Worm (Caenorhabditis elegans): ENCODE results near the gene ins-15.

Gene ins-15

DNA sequence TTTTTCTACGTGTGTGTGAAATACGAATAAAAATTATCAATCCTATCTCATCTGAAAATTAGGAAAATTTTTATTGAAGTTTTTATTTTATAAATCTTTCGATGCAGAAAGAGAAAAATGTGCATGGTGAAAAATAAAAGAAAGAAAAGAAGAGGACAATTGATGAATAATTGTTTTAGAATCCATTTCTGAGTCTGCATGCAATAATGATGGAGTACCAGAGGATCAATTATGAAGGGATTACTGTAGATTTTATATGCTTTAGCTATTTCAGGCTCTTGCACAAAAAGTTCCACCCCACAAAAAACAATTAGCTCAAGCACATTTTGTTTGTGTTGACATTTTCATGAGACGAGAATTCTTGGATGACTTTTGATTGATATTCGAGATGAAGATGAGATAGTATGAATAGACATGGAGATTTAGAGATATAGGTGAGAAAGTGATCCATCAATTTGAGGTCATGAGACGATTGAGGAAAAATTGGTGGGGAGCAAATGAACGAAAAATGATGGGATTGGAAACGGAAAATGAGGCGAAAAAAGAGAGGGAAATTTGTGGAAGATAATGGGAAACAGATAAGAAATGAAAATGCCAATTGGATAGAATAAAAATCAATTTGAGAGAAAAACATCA, 38.8 kb downstream of the ins-15 start, which contains the start of gene rpy-1:
Gene rpy-1, minus strand, starts transcription at position 51 of the 636 bp plus-strand sequence.
- peak; percentile 85 for TF ChIP-seq unc-62 (GFP tag; optimal IDR thresholded peaks at IDR 0.05)
- no peak for TF ChIP-seq hlh-1 (tag; optimal IDR thresholded peaks at IDR 0.05)
- TF ChIP-seq drap-1 (GFP tag; optimal IDR thresholded peaks at IDR 0.05), result no peak
- TF ChIP-seq lin-13 (tag; optimal IDR thresholded peaks at IDR 0.05), result no peak
- TF ChIP-seq nhr-76 (tag; optimal IDR thresholded peaks at IDR 0.05), result no peak
- TF ChIP-seq unc-120 (tag; optimal IDR thresholded peaks at IDR 0.05; ENCODE audit: poor library complexity, severe bottlenecking), result peak; percentile 35
- no peak for TF ChIP-seq unc-39 (tag; optimal IDR thresholded peaks at IDR 0.05)
- TF ChIP-seq M03D4.4 (tag; optimal IDR thresholded peaks at IDR 0.05), result no peak
- no peak for TF ChIP-seq elt-3 (tag; optimal IDR thresholded peaks at IDR 0.05)
- no peak for TF ChIP-seq sptf-1 (tag; optimal IDR thresholded peaks at IDR 0.05)

DNA sequence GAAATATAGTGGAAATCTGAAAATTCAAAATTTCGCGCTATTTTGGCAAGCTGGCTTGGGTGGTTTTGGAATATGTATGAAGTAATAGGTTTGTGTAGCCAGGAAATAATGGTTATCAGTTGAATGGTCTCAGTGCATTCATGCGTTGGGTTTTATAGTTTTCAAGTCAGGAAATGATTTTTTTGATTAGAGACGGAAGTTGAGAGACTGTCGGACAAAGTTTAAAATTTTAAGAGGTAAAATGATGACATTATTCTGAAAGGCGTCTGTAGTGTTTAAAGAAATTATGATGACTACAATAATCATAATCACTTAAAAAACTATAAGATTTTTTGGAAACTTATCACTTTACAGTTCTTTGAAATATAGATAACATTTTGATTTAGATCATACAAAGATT, 43.1 kb downstream of the ins-15 start, which contains the start of gene C18H9.6:
Gene C18H9.6, minus strand, starts transcription at position 129 of the 400 bp plus-strand sequence.
- no peak for TF ChIP-seq nhr-76 (tag; optimal IDR thresholded peaks at IDR 0.05)
- no peak for TF ChIP-seq elt-1 (tag; optimal IDR thresholded peaks at IDR 0.05; ENCODE audit: borderline replicate concordance, insufficient read depth)

DNA sequence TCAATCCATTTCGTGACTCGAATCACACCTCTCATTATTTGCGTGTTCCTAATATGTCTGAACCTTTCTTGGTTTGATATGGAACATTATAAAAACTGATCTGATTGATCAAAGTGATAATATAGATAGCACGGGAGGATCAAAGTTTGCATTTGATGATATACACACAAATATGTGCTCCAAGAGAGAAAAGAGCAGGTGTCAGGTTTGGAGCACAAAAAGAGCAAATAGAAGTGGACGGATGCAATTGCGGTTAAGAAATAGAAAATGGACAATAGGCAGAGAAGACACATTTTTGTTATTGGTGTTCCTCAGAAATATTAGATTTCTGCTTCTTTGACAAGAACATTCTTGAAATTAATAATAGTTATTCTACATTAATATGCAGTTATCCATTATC, 45.8 kb downstream of the ins-15 start, which contains the start of gene C18H9.1:
Gene C18H9.1, plus strand, starts transcription at position 301 of the 400 bp plus-strand sequence.
- TF ChIP-seq nhr-2 (tag; optimal IDR thresholded peaks at IDR 0.05) (no peak), ztf-11 (tag; optimal IDR thresholded peaks at IDR 0.05) (no peak), mls-2 (tag; optimal IDR thresholded peaks at IDR 0.05) (no peak), sem-2 (GFP tag; optimal IDR thresholded peaks at IDR 0.05) (no peak), nhr-12 (tag; optimal IDR thresholded peaks at IDR 0.05) (no peak), blmp-1 (tag; optimal IDR thresholded peaks at IDR 0.05) (no peak), mab-5 (tag; optimal IDR thresholded peaks at IDR 0.05) (no peak), zip-8 (tag; optimal IDR thresholded peaks at IDR 0.05) (no peak), ceh-43 (GFP tag; optimal IDR thresholded peaks at IDR 0.05) (no peak)

DNA sequence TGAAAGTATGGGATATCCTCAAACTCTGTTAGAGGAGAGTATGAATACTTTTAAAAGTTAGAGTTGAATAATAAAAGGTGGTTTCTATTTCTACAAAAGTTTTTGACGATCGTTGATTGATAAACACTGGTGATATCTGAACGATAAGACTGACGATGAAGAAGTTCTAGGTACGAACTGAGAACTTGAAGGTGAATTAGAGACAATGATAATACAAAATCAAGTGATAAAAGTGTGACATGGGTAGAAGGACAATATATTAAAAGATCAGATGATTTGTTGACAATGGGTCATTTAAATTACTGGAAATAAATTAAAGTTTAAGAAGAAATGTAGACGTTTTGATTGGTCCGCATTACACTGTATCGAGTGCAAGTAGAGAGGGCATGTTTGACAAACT, 49.2 kb downstream of the ins-15 start, which contains the start of gene C18H9.5:
Gene C18H9.5, minus strand, starts transcription at position 179 of the 400 bp plus-strand sequence.
- no peak for TF ChIP-seq nhr-76 (tag; optimal IDR thresholded peaks at IDR 0.05)
- TF ChIP-seq cnd-1 (tag; optimal IDR thresholded peaks at IDR 0.05), result no peak
- TF ChIP-seq lin-32 (GFP tag; optimal IDR thresholded peaks at IDR 0.05), result no peak
- TF ChIP-seq lsy-2 (tag; optimal IDR thresholded peaks at IDR 0.05), result no peak
- no peak for TF ChIP-seq pha-4 (tag; optimal IDR thresholded peaks at IDR 0.05)
- no peak for TF ChIP-seq ceh-39 (tag; optimal IDR thresholded peaks at IDR 0.05)
- no peak for TF ChIP-seq sptf-1 (tag; optimal IDR thresholded peaks at IDR 0.05)
- no peak for TF ChIP-seq nhr-2 (tag; optimal IDR thresholded peaks at IDR 0.05)
- no peak for TF ChIP-seq elt-3 (tag; optimal IDR thresholded peaks at IDR 0.05)
- TF ChIP-seq snpc-4 (tag; optimal IDR thresholded peaks at IDR 0.05), result no peak
- TF ChIP-seq bed-3 (GFP tag; optimal IDR thresholded peaks at IDR 0.05), result no peak

Data from whole organism, mixed stage, embryonic.